Fruit fly (Drosophila melanogaster): Measurements from ENCODE around the gene CG13658.

dm6 chr3R:25260670-25261069 is 26.6 kb upstream of the CG13658 start:
- no peak for TF ChIP-seq Hr78 (GFP tag; optimal IDR thresholded peaks at IDR 0.05)
- TF ChIP-seq lola (GFP tag; optimal IDR thresholded peaks at IDR 0.05): no peak
- no peak for TF ChIP-seq usp (GFP tag; optimal IDR thresholded peaks at IDR 0.05)
- no peak for TF ChIP-seq h (GFP tag; optimal IDR thresholded peaks at IDR 0.05)

Data from whole organism, wandering third instar larva.